Worm (Caenorhabditis elegans) whole organism, L4/young adult: ENCODE data around the gene F26G1.15.

Experiments used
- W03F9.2 ChIP-seq: fragments of 150-350 bp; optimal IDR thresholded peaks from 2 replicates; lab custom pipeline; 2014; ENCODE audit warnings: missing biosample characterization, missing genetic modification characterization
- dao-5 ChIP-seq: sonication (generic microtip); optimal IDR thresholded peaks from 2 replicates; lab custom pipeline; 2016; ENCODE audit warnings: missing genotype, missing genetic modification characterization, moderate library complexity, missing compliant biosample characterization
- him-1 ChIP-seq: sonication (generic microtip); optimal IDR thresholded peaks from 2 replicates; lab custom pipeline; 2016; ENCODE audit warnings: missing genotype, missing genetic modification reagents, missing genetic modification characterization, missing compliant biosample characterization

DNA sequence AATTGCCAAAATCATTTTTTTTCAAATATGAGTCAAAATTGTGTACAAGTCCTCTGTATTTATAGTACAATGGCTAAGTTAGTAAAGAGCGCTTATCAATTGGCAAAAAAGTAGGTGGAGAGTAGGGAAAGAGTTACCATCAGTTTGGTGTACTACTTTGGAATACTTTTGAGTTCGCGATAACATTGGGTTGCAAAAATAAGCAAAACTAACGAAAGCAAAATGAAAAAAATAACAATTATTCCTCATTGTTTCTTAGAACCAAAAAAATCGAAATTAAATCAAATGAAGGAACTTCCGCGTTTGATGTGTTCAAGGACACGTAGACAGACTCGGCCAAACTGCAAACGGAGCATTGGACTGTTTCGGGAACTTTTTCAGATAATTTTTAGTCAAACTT, 33.3 kb upstream of the F26G1.15 start, which contains the start of gene C27D9.2:
- TF ChIP-seq him-1 (tag; lab: Kevin White, UChicago) (no peak), dao-5 (no peak), W03F9.2 (tag; lab: Kevin White, UChicago) (no peak)
